Worm (Caenorhabditis elegans): ENCODE data around the gene F21A3.2.

The F21A3.2 gene

ce11 chrV:15566511-15567178 lies 32.9 kb upstream of the F21A3.2 start:
- TF ChIP-seq pqm-1 (tag; optimal IDR thresholded peaks at IDR 0.05) (peak; percentile 94), ceh-28 (tag; optimal IDR thresholded peaks at IDR 0.05) (peak; percentile 40), egl-5 (tag; optimal IDR thresholded peaks at IDR 0.05) (peak; percentile 86), ZK546.5 (tag; optimal IDR thresholded peaks at IDR 0.05) (no peak), lin-15B (tag; optimal IDR thresholded peaks at IDR 0.05) (peak; percentile 9), mdl-1 (tag; optimal IDR thresholded peaks at IDR 0.05) (peak; percentile 82), ztf-11 (tag; optimal IDR thresholded peaks at IDR 0.05) (no peak), unc-62 (GFP tag; optimal IDR thresholded peaks at IDR 0.05) (peak; percentile 19), pha-4 (tag; optimal IDR thresholded peaks at IDR 0.05) (peak; percentile 87), nhr-237 (tag; optimal IDR thresholded peaks at IDR 0.05) (no peak), fkh-10 (GFP tag; optimal IDR thresholded peaks at IDR 0.05) (no peak), tbx-2 (tag; optimal IDR thresholded peaks at IDR 0.05) (no peak), ama-1 (optimal IDR thresholded peaks at IDR 0.05) (peak; percentile 96), snpc-4 (tag; optimal IDR thresholded peaks at IDR 0.05) (peak; percentile 82), nhr-77 (tag; optimal IDR thresholded peaks at IDR 0.05) (no peak), sea-2 (GFP tag; optimal IDR thresholded peaks at IDR 0.05) (no peak), ceh-82 (tag; optimal IDR thresholded peaks at IDR 0.05) (no peak), nhr-28 (tag; optimal IDR thresholded peaks at IDR 0.05) (no peak), nfya-1 (tag; optimal IDR thresholded peaks at IDR 0.05; ENCODE audit: insufficient read depth) (peak; percentile 82), lin-39 (tag; optimal IDR thresholded peaks at IDR 0.05) (peak; percentile 96), mml-1 (tag; optimal IDR thresholded peaks at IDR 0.05) (no peak), hmg-11 (tag; optimal IDR thresholded peaks at IDR 0.05) (peak; percentile 57), zag-1 (tag; optimal IDR thresholded peaks at IDR 0.05) (no peak), elt-3 (tag; optimal IDR thresholded peaks at IDR 0.05) (no peak), nhr-76 (tag; optimal IDR thresholded peaks at IDR 0.05) (no peak), nhr-11 (tag; optimal IDR thresholded peaks at IDR 0.05) (peak; percentile 70), nhr-43 (tag; optimal IDR thresholded peaks at IDR 0.05; ENCODE audit: poor library complexity, severe bottlenecking) (peak; percentile 84), elt-1 (tag; optimal IDR thresholded peaks at IDR 0.05) (peak; percentile 77), eor-1 (tag; optimal IDR thresholded peaks at IDR 0.05) (no peak), egl-27 (tag; optimal IDR thresholded peaks at IDR 0.05) (no peak), ceh-9 (tag; optimal IDR thresholded peaks at IDR 0.05) (no peak), skn-1 (tag; optimal IDR thresholded peaks at IDR 0.05) (no peak), elt-2 (tag; optimal IDR thresholded peaks at IDR 0.05) (peak; percentile 78), unc-39 (tag; optimal IDR thresholded peaks at IDR 0.05) (no peak), jun-1 (tag; optimal IDR thresholded peaks at IDR 0.05) (peak; percentile 85)

DNA sequence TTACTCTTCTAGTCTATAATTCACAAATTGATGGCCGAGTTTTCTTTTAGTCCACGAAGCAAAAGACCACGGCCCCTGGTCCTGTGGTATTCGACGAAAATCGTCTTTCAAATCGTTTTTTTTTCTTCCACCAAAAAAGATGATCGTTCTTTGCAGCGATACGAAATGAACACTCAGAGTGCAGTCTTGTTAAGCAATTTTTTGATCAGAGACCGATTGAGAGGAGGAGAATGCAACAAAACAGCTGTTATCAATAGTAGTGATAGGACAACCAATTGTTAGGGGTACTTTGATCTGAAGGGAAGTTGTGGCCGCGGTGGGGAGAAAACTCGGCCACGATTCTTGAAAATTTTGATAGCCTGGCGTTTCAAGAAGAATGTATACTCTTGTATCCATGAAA lies 30.2 kb upstream of the F21A3.2 start:
- peak; percentile 66 for TF ChIP-seq pha-4 (tag; optimal IDR thresholded peaks at IDR 0.05)
- peak; percentile 71 for TF ChIP-seq elt-2 (tag; optimal IDR thresholded peaks at IDR 0.05)
- no peak for TF ChIP-seq mml-1 (tag; optimal IDR thresholded peaks at IDR 0.05)
- TF ChIP-seq eor-1 (tag; optimal IDR thresholded peaks at IDR 0.05) = no peak
- TF ChIP-seq pqm-1 (tag; optimal IDR thresholded peaks at IDR 0.05) = peak; percentile 84
- no peak for TF ChIP-seq ceh-16 (tag; optimal IDR thresholded peaks at IDR 0.05)
- peak; percentile 60 for TF ChIP-seq jun-1 (tag; optimal IDR thresholded peaks at IDR 0.05)
- TF ChIP-seq ama-1 (optimal IDR thresholded peaks at IDR 0.05) = peak; percentile 27
- TF ChIP-seq R02D3.7 (tag; optimal IDR thresholded peaks at IDR 0.05) = peak; percentile 37
- peak; percentile 30 for TF ChIP-seq nfya-1 (tag; optimal IDR thresholded peaks at IDR 0.05; ENCODE audit: insufficient read depth)
- TF ChIP-seq nhr-43 (tag; optimal IDR thresholded peaks at IDR 0.05; ENCODE audit: poor library complexity, severe bottlenecking) = peak; percentile 71
- TF ChIP-seq nhr-23 (tag; optimal IDR thresholded peaks at IDR 0.05) = peak; percentile 31

DNA sequence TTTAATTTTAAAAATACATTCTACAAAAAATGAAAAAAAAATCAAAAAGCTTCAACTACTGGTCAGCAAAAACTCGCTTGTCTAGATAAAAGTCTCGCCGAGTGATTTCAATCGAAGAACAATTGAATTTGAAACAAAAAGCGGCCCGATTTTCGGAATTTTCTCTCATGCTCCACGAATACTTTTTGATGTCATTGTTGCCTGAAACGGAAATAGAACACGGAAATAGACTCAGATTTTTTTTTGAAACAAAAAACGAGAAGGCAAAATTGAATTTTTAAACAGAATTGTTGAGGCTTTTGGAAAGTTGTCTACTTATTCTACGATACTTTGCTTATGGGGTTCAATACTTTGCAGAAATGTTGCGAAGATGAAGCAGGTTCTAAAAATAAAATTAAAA lies 29.7 kb upstream of the F21A3.2 start:
- peak; percentile 80 for TF ChIP-seq fkh-10 (GFP tag; optimal IDR thresholded peaks at IDR 0.05)
- no peak for TF ChIP-seq ztf-11 (tag; optimal IDR thresholded peaks at IDR 0.05)

Data from whole organism, L3 larva.